Worm (Caenorhabditis elegans) whole organism, L1 larva: ENCODE measurements around the gene C26B9.2.

Experiments used
- F16B12.6 ChIP-seq: fragments of 150-350 bp; optimal IDR thresholded peaks from 2 replicates; lab custom pipeline; 2014; ENCODE audit warnings: missing biosample characterization, missing genetic modification characterization
- alr-1 ChIP-seq: fragments of 200-800 bp; sonication (Bioruptor generic); optimal IDR thresholded peaks from 2 replicates; lab custom pipeline; 2018; ENCODE audit warnings: borderline replicate concordance, mild to moderate bottlenecking, missing genetic modification characterization, missing compliant biosample characterization
- aly-2 ChIP-seq: fragments of 150-350 bp; optimal IDR thresholded peaks from 2 replicates; lab custom pipeline; 2014; ENCODE audit warnings: missing biosample characterization, missing genetic modification characterization
- blmp-1 ChIP-seq: fragments of 150-350 bp; optimal IDR thresholded peaks from 2 replicates; lab custom pipeline; 2014; ENCODE audit warnings: missing biosample characterization, missing genetic modification characterization
- ceh-82 ChIP-seq, 3 experiments: fragments of 150-350 bp in 1 of 3; sonication (generic microtip) in 2 of 3; optimal IDR thresholded peaks; 2 replicates each; lab custom pipeline; 2014 to 2017; ENCODE audit warnings: missing biosample characterization in 3 of 3, missing genetic modification characterization in 3 of 3
- ceh-90 ChIP-seq: sonication (generic microtip); optimal IDR thresholded peaks from 2 replicates; lab custom pipeline; 2016; ENCODE audit warnings: missing genetic modification characterization, missing compliant biosample characterization
- dsc-1 ChIP-seq: sonication (generic microtip); optimal IDR thresholded peaks from 2 replicates; lab custom pipeline; 2016; ENCODE audit warnings: mild to moderate bottlenecking, missing genetic modification characterization, missing compliant biosample characterization
- efl-1 ChIP-seq, 4 experiments: fragments of 150-350 bp; optimal IDR thresholded peaks in 3 of 4; peaks in 1 of 4; 1 replicate in 1 of 4; 2 replicates in 3 of 4; lab custom pipeline; 2014; ENCODE audit warnings: missing biosample characterization in 2 of 4, missing genetic modification characterization in 2 of 4, missing genetic modification reagents in 2 of 4
- egl-13 ChIP-seq: sonication (generic microtip); optimal IDR thresholded peaks from 2 replicates; lab custom pipeline; 2016; ENCODE audit warnings: missing genotype, missing genetic modification reagents, missing genetic modification characterization, missing compliant biosample characterization
- elt-2 ChIP-seq: sonication (generic microtip); optimal IDR thresholded peaks from 2 replicates; lab custom pipeline; 2016; ENCODE audit warnings: missing genetic modification characterization, mild to moderate bottlenecking, inconsistent platforms, missing compliant biosample characterization, missing genetic modification reagents
- elt-3 ChIP-seq, 6 experiments: fragments of 150-350 bp in 1 of 6; sonication (generic microtip); optimal IDR thresholded peaks; 2 replicates each; lab custom pipeline; 2017 to 2018; ENCODE audit warnings: missing biosample characterization in 6 of 6, missing genetic modification characterization in 6 of 6, inconsistent platforms in 1 of 6
- fkh-10 ChIP-seq: sonication (generic microtip); optimal IDR thresholded peaks from 2 replicates; lab custom pipeline; 2017; ENCODE audit warnings: missing biosample characterization, missing genetic modification reagents, missing genetic modification characterization
- fkh-8 ChIP-seq: sonication (generic microtip); optimal IDR thresholded peaks from 2 replicates; lab custom pipeline; 2016; ENCODE audit warnings: mild to moderate bottlenecking, missing genetic modification characterization, missing compliant biosample characterization
- hlh-17 ChIP-seq: fragments of 200-800 bp; sonication (Bioruptor generic); optimal IDR thresholded peaks from 2 replicates; lab custom pipeline; 2018; ENCODE audit warnings: missing genetic modification characterization, mild to moderate bottlenecking, missing compliant biosample characterization, moderate library complexity, borderline replicate concordance
- hpl-2 ChIP-seq: fragments of 150-350 bp; optimal IDR thresholded peaks from 2 replicates; lab custom pipeline; 2014; ENCODE audit warnings: missing biosample characterization, missing genetic modification reagents, missing genetic modification characterization
- isw-1 ChIP-seq: fragments of 200-800 bp; sonication (Bioruptor generic); IDR thresholded peaks from 2 replicates; pipeline ENCODE4 v1.3.6; 2022; ENCODE audit warnings: missing genetic modification characterization, missing compliant biosample characterization
- lin-13 ChIP-seq: fragments of 150-350 bp; optimal IDR thresholded peaks from 2 replicates; lab custom pipeline; 2014; ENCODE audit warnings: missing biosample characterization, missing genetic modification reagents, missing genetic modification characterization
- lin-39 ChIP-seq: fragments of 150-350 bp; optimal IDR thresholded peaks from 2 replicates; lab custom pipeline; 2014; ENCODE audit warnings: missing biosample characterization, missing genetic modification reagents, missing genetic modification characterization
- lir-3 ChIP-seq: sonication (generic microtip); optimal IDR thresholded peaks from 2 replicates; lab custom pipeline; 2016; ENCODE audit warnings: mild to moderate bottlenecking, missing genetic modification characterization, moderate library complexity, missing compliant biosample characterization; ENCODE audit not compliant: poor library complexity
- mab-9 ChIP-seq: fragments of 200-800 bp; sonication (Bioruptor generic); IDR thresholded peaks from 2 replicates; pipeline ENCODE4 v1.3.6; 2022; ENCODE audit warnings: missing genetic modification reagents, missing genetic modification characterization, missing compliant biosample characterization
- nhr-28 ChIP-seq: fragments of 150-350 bp; optimal IDR thresholded peaks from 2 replicates; lab custom pipeline; 2014; ENCODE audit warnings: missing biosample characterization, missing genetic modification characterization
- nhr-47 ChIP-seq: sonication (generic microtip); optimal IDR thresholded peaks from 2 replicates; lab custom pipeline; 2016; ENCODE audit warnings: mild to moderate bottlenecking, missing genetic modification characterization, moderate library complexity, missing compliant biosample characterization
- nhr-71 ChIP-seq: sonication (generic microtip); optimal IDR thresholded peaks from 2 replicates; lab custom pipeline; 2016; ENCODE audit warnings: mild to moderate bottlenecking, missing genetic modification characterization, moderate library complexity, missing compliant biosample characterization
- nhr-90 ChIP-seq: sonication (generic microtip); optimal IDR thresholded peaks from 2 replicates; lab custom pipeline; 2016; ENCODE audit warnings: mild to moderate bottlenecking, missing genetic modification characterization, missing compliant biosample characterization; ENCODE audit not compliant: poor library complexity
- pqm-1 ChIP-seq: sonication (generic microtip); optimal IDR thresholded peaks from 3 replicates; lab custom pipeline; 2017; ENCODE audit warnings: missing biosample characterization, missing genetic modification characterization
- rnt-1 ChIP-seq: sonication (generic microtip); optimal IDR thresholded peaks from 2 replicates; lab custom pipeline; 2016; ENCODE audit warnings: mild to moderate bottlenecking, missing genetic modification characterization, moderate library complexity, missing compliant biosample characterization
- sox-4 ChIP-seq: sonication (generic microtip); optimal IDR thresholded peaks from 2 replicates; lab custom pipeline; 2016; ENCODE audit warnings: missing genetic modification characterization, missing compliant biosample characterization
- sptf-1 ChIP-seq: fragments of 150-350 bp; optimal IDR thresholded peaks from 2 replicates; lab custom pipeline; 2014; ENCODE audit warnings: missing biosample characterization, missing genetic modification characterization
- sup-37 ChIP-seq: fragments of 200-800 bp; sonication (Bioruptor generic); optimal IDR thresholded peaks from 2 replicates; lab custom pipeline; 2018; ENCODE audit warnings: mild to moderate bottlenecking, missing genetic modification characterization, missing compliant biosample characterization
- swsn-7 ChIP-seq: sonication (generic microtip); optimal IDR thresholded peaks from 2 replicates; lab custom pipeline; 2016; ENCODE audit warnings: missing genetic modification characterization, missing compliant biosample characterization
- tbx-2 ChIP-seq: sonication (generic microtip); optimal IDR thresholded peaks from 2 replicates; lab custom pipeline; 2016; ENCODE audit warnings: missing genetic modification characterization, missing compliant biosample characterization
- unc-130 ChIP-seq: fragments of 150-350 bp; optimal IDR thresholded peaks from 2 replicates; lab custom pipeline; 2017; ENCODE audit warnings: missing biosample characterization, missing genetic modification characterization, inconsistent platforms
- unc-30 ChIP-seq: sonication (generic microtip); optimal IDR thresholded peaks from 2 replicates; lab custom pipeline; 2017; ENCODE audit warnings: missing biosample characterization, missing genetic modification characterization
- unc-62 ChIP-seq: fragments of 150-350 bp; optimal IDR thresholded peaks from 2 replicates; lab custom pipeline; 2014; ENCODE audit warnings: missing biosample characterization, missing genetic modification reagents, missing genetic modification characterization
- unc-86 ChIP-seq: sonication (generic microtip); optimal IDR thresholded peaks from 2 replicates; lab custom pipeline; 2016; ENCODE audit warnings: missing genetic modification characterization, missing compliant biosample characterization
- zip-4 ChIP-seq: fragments of 200-800 bp; sonication (Bioruptor generic); optimal IDR thresholded peaks from 2 replicates; lab custom pipeline; 2018; ENCODE audit warnings: mild to moderate bottlenecking, missing genetic modification characterization, moderate library complexity, missing compliant biosample characterization

C26B9.2 gene

DNA sequence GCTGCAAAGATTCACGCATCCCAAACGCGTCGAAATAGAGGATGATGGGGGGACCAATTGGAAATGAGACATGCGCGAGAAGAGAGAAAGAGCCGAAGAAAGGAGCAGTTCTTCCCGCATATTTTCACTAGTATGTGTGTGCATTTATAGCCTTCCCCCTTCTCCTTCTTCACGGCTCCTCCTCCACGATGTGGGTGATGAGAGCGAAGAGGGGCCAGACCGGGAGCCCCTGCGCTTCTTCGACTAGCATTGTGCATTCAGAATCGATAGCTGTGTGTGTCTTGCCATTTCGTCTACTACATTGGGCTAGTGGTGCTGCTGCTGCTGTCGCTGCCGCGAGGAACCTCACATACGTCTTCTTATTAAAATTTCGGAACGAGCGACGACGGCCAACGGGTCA lies 28.2 kb downstream of the C26B9.2 start, which contains the start of gene jkk-1 (continued):
- TF ChIP-seq sox-4 (tag; lab: Kevin White, UChicago) = no peak
- no peak for TF ChIP-seq nhr-28 (tag; lab: Kevin White, UChicago)
- peak; percentile 52 for TF ChIP-seq fkh-10 (GFP tag; lab: Kevin White, UChicago)
- no peak for TF ChIP-seq hlh-17 (GFP tag; lab: Kevin White, UChicago)
- peak; percentile 51; the same call in 1 of the 2 replicates for TF ChIP-seq mab-9 (GFP tag; lab: Robert Waterston, UW)
- TF ChIP-seq hpl-2 = no peak
- peak; percentile 29 for TF ChIP-seq unc-86 (tag; lab: Kevin White, UChicago)
- TF ChIP-seq sup-37 (GFP tag; lab: Kevin White, UChicago) = no peak
- no peak for TF ChIP-seq isw-1 (GFP tag; lab: Robert Waterston, UW)
- no peak for TF ChIP-seq unc-30
- peak; percentile 14 for TF ChIP-seq egl-13 (tag; lab: Kevin White, UChicago)
- TF ChIP-seq swsn-7 (tag; lab: Kevin White, UChicago) = peak; percentile 10
- no peak for TF ChIP-seq pqm-1 (tag; lab: Kevin White, UChicago)
- TF ChIP-seq lir-3 (tag; lab: Kevin White, UChicago) = no peak
- no peak for TF ChIP-seq lin-13

DNA sequence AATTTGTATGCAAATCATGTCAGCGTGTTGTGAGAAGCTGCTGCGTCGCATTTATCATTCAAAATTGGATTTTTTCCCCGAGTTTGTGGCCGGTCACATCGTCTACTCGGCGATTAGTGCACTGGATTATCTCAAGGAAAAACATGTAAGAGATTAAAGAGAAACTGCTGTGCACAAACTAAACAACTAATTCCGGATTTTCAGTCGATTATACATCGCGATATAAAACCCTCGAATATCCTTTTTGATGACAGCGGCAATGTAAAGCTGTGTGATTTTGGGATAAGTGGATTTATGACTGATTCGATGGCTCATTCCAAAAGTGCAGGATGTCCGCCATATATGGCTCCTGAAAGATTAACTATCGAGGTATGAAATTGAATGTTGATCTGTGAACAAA lies 30.6 kb downstream of the C26B9.2 start:
- TF ChIP-seq sox-4 (tag; lab: Kevin White, UChicago) (no peak), elt-3 (tag; optimal IDR thresholded peaks at IDR 0.05; lab: Kevin White, UChicago) (no peak), hpl-2 (no peak), zip-4 (no peak), tbx-2 (tag; lab: Kevin White, UChicago) (no peak), lin-39 (tag; lab: Kevin White, UChicago) (no peak), ceh-90 (tag; lab: Kevin White, UChicago) (no peak), unc-62 (GFP tag; lab: Kevin White, UChicago) (no peak), sptf-1 (tag; lab: Kevin White, UChicago) (no peak), nhr-28 (tag; lab: Kevin White, UChicago) (no peak), alr-1 (no peak), nhr-71 (tag; lab: Kevin White, UChicago) (no peak), ceh-82 (tag; optimal IDR thresholded peaks at IDR 0.05; lab: Kevin White, UChicago) (no peak), efl-1 (optimal IDR thresholded peaks at IDR 0.05; lab: Kevin White, UChicago) (no peak), efl-1 (GFP tag; optimal IDR thresholded peaks at IDR 0.05 in 1 of 2; lab: Kevin White, UChicago) (peak in 1 of 2 experiments; percentile 53), nhr-90 (tag; lab: Kevin White, UChicago) (no peak), rnt-1 (no peak), nhr-47 (tag; lab: Kevin White, UChicago) (no peak), egl-13 (tag; lab: Kevin White, UChicago) (peak; percentile 58), dsc-1 (tag; lab: Kevin White, UChicago) (peak; percentile 77), elt-2 (tag; lab: Kevin White, UChicago) (no peak), blmp-1 (tag; lab: Kevin White, UChicago) (no peak), F16B12.6 (no peak), fkh-8 (tag; lab: Kevin White, UChicago) (no peak), aly-2 (tag; lab: Kevin White, UChicago) (no peak), unc-130 (tag; lab: Kevin White, UChicago) (no peak)

DNA sequence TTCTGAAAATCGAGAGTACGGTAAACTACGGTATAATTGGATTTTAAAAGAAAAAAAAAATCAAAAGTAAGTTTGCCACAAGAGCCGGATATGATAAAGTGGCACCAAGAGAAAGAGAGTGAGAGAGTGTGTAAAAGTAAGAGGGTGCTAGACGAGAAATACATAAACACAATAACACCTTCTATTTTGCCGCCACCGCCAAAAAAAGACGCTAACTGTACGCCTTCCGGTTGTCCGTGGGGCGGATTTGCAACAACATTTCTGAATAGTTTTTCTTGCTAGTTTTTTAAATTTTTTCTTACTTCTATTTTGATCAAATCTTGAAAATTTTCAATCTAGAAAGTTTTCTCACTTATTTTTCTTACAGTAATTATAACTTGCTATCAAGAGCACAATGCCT lies 32.6 kb downstream of the C26B9.2 start, which contains the start of gene F35C8.8:
TSS of gene F35C8.8 (minus strand) at position 2 of the 400 bp plus-strand sequence.
- TF ChIP-seq elt-3 (tag; optimal IDR thresholded peaks at IDR 0.05; lab: Kevin White, UChicago) = no peak

DNA sequence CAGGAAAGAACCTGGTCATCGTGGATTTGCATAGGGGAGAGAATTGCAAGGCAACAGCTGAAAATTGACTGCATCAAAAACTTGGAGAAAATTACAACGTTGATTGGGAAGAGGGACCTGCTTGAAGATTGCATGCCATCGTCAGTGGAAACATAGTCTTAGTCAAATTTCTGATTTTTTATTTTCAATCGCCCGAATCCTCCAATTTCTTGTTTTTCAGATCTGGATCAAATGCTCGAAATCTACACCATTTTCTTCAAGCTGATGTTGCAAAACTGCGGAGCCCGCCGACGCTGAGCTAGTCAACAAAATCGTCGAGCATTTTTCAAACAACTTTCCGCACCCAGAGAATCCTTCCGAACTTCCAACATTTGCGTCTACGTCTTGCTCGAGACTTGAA lies 33.6 kb downstream of the C26B9.2 start:
- TF ChIP-seq aly-2 (tag; lab: Kevin White, UChicago) = no peak
